Worm (Caenorhabditis elegans) whole organism, L4 larva: ENCODE measurements around the gene lmd-5.

Experiments
- F26F4.8 ChIP-seq: fragments of 200-800 bp; sonication (Bioruptor generic); conservative IDR thresholded peaks from 2 replicates; pipeline ENCODE4 v1.3.6; 2022; ENCODE audit warnings: missing genetic modification characterization, missing compliant biosample characterization
- R02D3.7 ChIP-seq: fragments of 150-350 bp; sonication (generic microtip); optimal IDR thresholded peaks from 3 replicates; lab custom pipeline; 2014; ENCODE audit warnings: missing biosample characterization, missing genetic modification characterization
- T26A8.4 ChIP-seq: fragments of 200-800 bp; sonication (Bioruptor generic); IDR thresholded peaks from 2 replicates; pipeline ENCODE4 v1.3.6; 2022; ENCODE audit warnings: missing genetic modification characterization, missing compliant biosample characterization
- Y105C5A.15 ChIP-seq: fragments of 200-800 bp; sonication (Bioruptor generic); IDR thresholded peaks from 2 replicates; pipeline ENCODE4 v1.3.6; 2022; ENCODE audit warnings: missing genetic modification characterization, missing compliant biosample characterization
- ZK337.2 ChIP-seq: fragments of 200-800 bp; sonication (Bioruptor generic); IDR thresholded peaks from 2 replicates; pipeline ENCODE4 v1.3.6; 2022; ENCODE audit warnings: missing genetic modification reagents, missing genetic modification characterization, missing compliant biosample characterization
- ceh-20 ChIP-seq: fragments of 200-800 bp; sonication (Bioruptor generic); IDR thresholded peaks from 2 replicates; pipeline ENCODE4 v1.3.6; 2022; ENCODE audit warnings: missing genetic modification reagents, missing genetic modification characterization, missing compliant biosample characterization
- ceh-28 ChIP-seq: fragments of 150-350 bp; optimal IDR thresholded peaks from 2 replicates; lab custom pipeline; 2014; ENCODE audit warnings: missing biosample characterization, missing genetic modification reagents, missing genetic modification characterization
- daf-16 ChIP-seq, 3 experiments: sonication (generic microtip); optimal IDR thresholded peaks; 2 replicates each; lab custom pipeline; 2016 to 2017; ENCODE audit warnings: missing genetic modification characterization in 3 of 3, missing genetic modification reagents in 3 of 3, mild to moderate bottlenecking in 2 of 3, missing compliant biosample characterization in 2 of 3, missing biosample characterization in 1 of 3, moderate library complexity in 1 of 3
- daf-8 ChIP-seq: fragments of 200-800 bp; sonication (Bioruptor generic); IDR thresholded peaks from 2 replicates; pipeline ENCODE4 v1.3.6; 2022; ENCODE audit warnings: missing genetic modification characterization, missing compliant biosample characterization
- dmd-6 ChIP-seq: fragments of 200-800 bp; sonication (Bioruptor generic); IDR thresholded peaks from 2 replicates; pipeline ENCODE4 v1.3.6; 2022; ENCODE audit warnings: missing genetic modification reagents, missing genetic modification characterization, missing compliant biosample characterization
- duxl-1 ChIP-seq: sonication (generic microtip); optimal IDR thresholded peaks from 2 replicates; lab custom pipeline; 2016; ENCODE audit warnings: mild to moderate bottlenecking, missing genetic modification characterization, moderate library complexity, missing compliant biosample characterization; ENCODE audit not compliant: poor library complexity
- dve-1 ChIP-seq: sonication (generic microtip); optimal IDR thresholded peaks from 2 replicates; lab custom pipeline; 2017; ENCODE audit warnings: antibody characterized with exemption, mild to moderate bottlenecking, missing genetic modification characterization, missing compliant biosample characterization; ENCODE audit not compliant: insufficient read depth
- egl-27 ChIP-seq: sonication (generic microtip); optimal IDR thresholded peaks from 3 replicates; lab custom pipeline; 2017; ENCODE audit warnings: missing biosample characterization, missing genetic modification reagents, missing genetic modification characterization
- egl-43 ChIP-seq: fragments of 200-800 bp; sonication (Bioruptor generic); IDR thresholded peaks from 2 replicates; pipeline ENCODE4 v1.3.6; 2022; ENCODE audit warnings: missing genetic modification reagents, missing genetic modification characterization, missing compliant biosample characterization
- fos-1 ChIP-seq: fragments of 150-350 bp; optimal IDR thresholded peaks from 2 replicates; lab custom pipeline; 2014; ENCODE audit warnings: missing biosample characterization, missing genetic modification characterization
- gei-8 ChIP-seq: fragments of 200-800 bp; sonication (Bioruptor generic); optimal IDR thresholded peaks from 2 replicates; lab custom pipeline; 2018; ENCODE audit warnings: mild to moderate bottlenecking, missing genetic modification characterization, missing compliant biosample characterization
- lin-1 ChIP-seq: fragments of 200-800 bp; sonication (Bioruptor generic); IDR thresholded peaks from 2 replicates; pipeline ENCODE4 v1.3.6; 2022; ENCODE audit warnings: missing genetic modification reagents, missing genetic modification characterization, missing compliant biosample characterization
- lin-29 ChIP-seq: fragments of 200-800 bp; sonication (Bioruptor generic); IDR thresholded peaks from 2 replicates; pipeline ENCODE4 v1.3.6; 2022; ENCODE audit warnings: missing genetic modification reagents, missing genetic modification characterization, missing compliant biosample characterization
- lin-38 ChIP-seq: fragments of 200-800 bp; sonication (Bioruptor generic); IDR thresholded peaks from 2 replicates; pipeline ENCODE4 v1.3.6; 2022; ENCODE audit warnings: missing genetic modification reagents, missing genetic modification characterization, missing compliant biosample characterization
- lin-39 ChIP-seq: fragments of 150-350 bp; optimal IDR thresholded peaks from 2 replicates; lab custom pipeline; 2014; ENCODE audit warnings: missing biosample characterization, missing genetic modification reagents, missing genetic modification characterization
- mdl-1 ChIP-seq, 2 experiments: fragments of 150-350 bp in 1 of 2; sonication (generic microtip) in 1 of 2; optimal IDR thresholded peaks; 2 replicates each; lab custom pipeline; 2014 to 2017; ENCODE audit warnings: missing biosample characterization in 2 of 2, missing genetic modification characterization in 2 of 2
- nhr-10 ChIP-seq: fragments of 150-350 bp; optimal IDR thresholded peaks from 2 replicates; lab custom pipeline; 2014; ENCODE audit warnings: missing biosample characterization, missing genetic modification characterization
- nhr-11 ChIP-seq: fragments of 150-350 bp; optimal IDR thresholded peaks from 2 replicates; lab custom pipeline; 2014; ENCODE audit warnings: missing biosample characterization, missing genetic modification characterization
- nhr-111 ChIP-seq: fragments of 200-800 bp; sonication (Bioruptor generic); optimal IDR thresholded peaks from 2 replicates; lab custom pipeline; 2018; ENCODE audit warnings: mild to moderate bottlenecking, missing genetic modification characterization, missing compliant biosample characterization
- nhr-237 ChIP-seq: sonication (generic microtip); optimal IDR thresholded peaks from 2 replicates; lab custom pipeline; 2017; ENCODE audit warnings: missing biosample characterization, missing genetic modification characterization
- nhr-25 ChIP-seq: sonication (generic microtip); optimal IDR thresholded peaks from 2 replicates; lab custom pipeline; 2017; ENCODE audit warnings: missing genetic modification characterization, mild to moderate bottlenecking, missing compliant biosample characterization, antibody characterized with exemption, moderate library complexity, borderline replicate concordance; ENCODE audit not compliant: insufficient read depth
- nhr-28 ChIP-seq: fragments of 150-350 bp; optimal IDR thresholded peaks from 2 replicates; lab custom pipeline; 2014; ENCODE audit warnings: missing biosample characterization, missing genetic modification characterization
- nhr-42 ChIP-seq: fragments of 200-800 bp; sonication (Bioruptor generic); IDR thresholded peaks from 2 replicates; pipeline ENCODE4 v1.3.6; 2022; ENCODE audit warnings: missing genetic modification characterization, missing compliant biosample characterization
- pha-4 ChIP-seq, 2 experiments: fragments of 150-350 bp in 1 of 2; fragments of 200-800 bp in 1 of 2; sonication (Bioruptor generic) in 1 of 2; IDR thresholded peaks in 1 of 2; optimal IDR thresholded peaks in 1 of 2; 2 replicates each; pipeline versions ENCODE4 v1.3.6 to Lab custom; 2014 to 2022; ENCODE audit warnings: missing genetic modification characterization in 2 of 2, missing genetic modification reagents in 2 of 2, missing biosample characterization in 1 of 2, missing compliant biosample characterization in 1 of 2
- php-3 ChIP-seq: fragments of 200-800 bp; sonication (Bioruptor generic); IDR thresholded peaks from 2 replicates; pipeline ENCODE4 v1.3.6; 2022; ENCODE audit warnings: missing genetic modification reagents, missing genetic modification characterization, missing compliant biosample characterization
- rbr-2 ChIP-seq: sonication (generic microtip); optimal IDR thresholded peaks from 2 replicates; lab custom pipeline; 2016; ENCODE audit warnings: missing genotype, missing genetic modification characterization, missing compliant biosample characterization
- saeg-2 ChIP-seq: fragments of 200-800 bp; sonication (Bioruptor generic); IDR thresholded peaks from 2 replicates; pipeline ENCODE4 v1.3.6; 2022; ENCODE audit warnings: missing genetic modification reagents, missing genetic modification characterization, missing compliant biosample characterization
- unc-62 ChIP-seq, 3 experiments: fragments of 150-350 bp in 1 of 3; sonication (generic microtip); optimal IDR thresholded peaks in 2 of 3; peaks in 1 of 3; 1 replicate in 1 of 3; 2 replicates in 2 of 3; lab custom pipeline; 2014 to 2017; ENCODE audit warnings: missing biosample characterization in 3 of 3, missing genetic modification characterization in 3 of 3, missing genetic modification reagents in 3 of 3, missing genotype in 1 of 3
- zfp-3 ChIP-seq: fragments of 200-800 bp; sonication (Bioruptor generic); conservative IDR thresholded peaks from 2 replicates; pipeline ENCODE4 v1.3.6; 2022; ENCODE audit warnings: missing genetic modification reagents, missing genetic modification characterization, missing compliant biosample characterization
- zip-2 ChIP-seq: fragments of 150-350 bp; optimal IDR thresholded peaks from 2 replicates; lab custom pipeline; 2014; ENCODE audit warnings: missing biosample characterization, missing genetic modification characterization
- ztf-11 ChIP-seq: fragments of 150-350 bp; optimal IDR thresholded peaks from 2 replicates; lab custom pipeline; 2014; ENCODE audit warnings: missing biosample characterization, missing genetic modification characterization
- ztf-7 ChIP-seq: fragments of 150-350 bp; optimal IDR thresholded peaks from 2 replicates; lab custom pipeline; 2014; ENCODE audit warnings: missing biosample characterization, missing genetic modification characterization

The lmd-5 gene

ce11 chrV:7096129-7096730 lies 27.2 kb upstream of the lmd-5 start:
- TF ChIP-seq nhr-10 (tag; lab: Kevin White, UChicago) (no peak), pha-4 (GFP tag; IDR thresholded peaks at IDR 0.05; lab: Robert Waterston, UW) (no peak), pha-4 (tag; optimal IDR thresholded peaks at IDR 0.05; lab: Kevin White, UChicago) (peak; percentile 3), egl-27 (tag; lab: Kevin White, UChicago) (no peak), fos-1 (tag; lab: Kevin White, UChicago) (no peak), Y105C5A.15 (GFP tag; lab: Robert Waterston, UW) (no peak), nhr-28 (peak; percentile 64), ztf-7 (no peak), ztf-11 (tag; lab: Kevin White, UChicago) (no peak), nhr-237 (tag; lab: Kevin White, UChicago) (no peak), lin-29 (GFP tag; lab: Robert Waterston, UW) (no peak), daf-8 (GFP tag; lab: Robert Waterston, UW) (no peak), ZK337.2 (no peak), daf-16 (GFP tag; optimal IDR thresholded peaks at IDR 0.05; lab: Kevin White, UChicago) (no peak), daf-16 (tag; optimal IDR thresholded peaks at IDR 0.05; lab: Kevin White, UChicago) (peak; percentile 88), dve-1 (tag; lab: Kevin White, UChicago) (peak; percentile 24), nhr-111 (GFP tag; lab: Kevin White, UChicago) (no peak), saeg-2 (GFP tag; lab: Robert Waterston, UW) (no peak), egl-43 (GFP tag; lab: Robert Waterston, UW) (no peak), dmd-6 (no peak), gei-8 (GFP tag; lab: Kevin White, UChicago) (no peak), mdl-1 (tag; optimal IDR thresholded peaks at IDR 0.05; lab: Kevin White, UChicago) (no peak), nhr-11 (tag; lab: Kevin White, UChicago) (no peak), nhr-42 (GFP tag; lab: Robert Waterston, UW) (no peak), lin-1 (GFP tag; lab: Robert Waterston, UW) (no peak), ceh-20 (no peak), php-3 (GFP tag; lab: Robert Waterston, UW) (0 out of 2 replicates have a peak, but pooled peaks have one; percentile 21)

- TF ChIP-seq unc-62 (GFP tag; optimal IDR thresholded peaks at IDR 0.05 in 1 of 2; lab: Kevin White, UChicago) (peak in 1 of 2 experiments; percentile 39), unc-62 (tag; optimal IDR thresholded peaks at IDR 0.05; lab: Kevin White, UChicago) (no peak), nhr-28 (peak; percentile 92), ceh-20 (no peak)
Observed at ce11 chrV:7096811-7097210, 26.6 kb upstream of the lmd-5 start.

DNA sequence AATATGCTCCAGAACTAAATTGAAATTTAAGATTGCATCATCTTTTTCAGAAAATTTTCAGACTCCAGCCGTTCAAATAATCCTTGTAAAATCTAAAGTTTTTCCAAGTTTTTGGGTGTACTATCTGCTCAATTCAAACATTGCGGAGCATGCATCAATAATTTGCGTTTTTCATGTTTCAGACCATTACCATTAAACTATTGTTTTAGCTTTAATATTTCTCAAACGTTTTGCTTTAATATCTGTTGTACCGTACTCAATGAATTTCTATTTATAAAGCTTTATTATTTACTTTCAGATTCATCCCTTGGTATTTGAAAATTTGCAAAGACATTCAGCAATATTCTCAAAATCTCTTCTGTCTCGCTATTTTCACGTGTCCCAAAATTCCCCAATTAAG lies 20.2 kb upstream of the lmd-5 start, which contains the start of gene odr-2:
Gene odr-2, plus strand, starts transcription at position 301 of the 400 bp plus-strand sequence.
- TF ChIP-seq ZK337.2: no peak
- no peak for TF ChIP-seq zfp-3 (GFP tag; lab: Robert Waterston, UW)
- no peak for TF ChIP-seq T26A8.4 (GFP tag; lab: Robert Waterston, UW)
- TF ChIP-seq F26F4.8 (GFP tag; lab: Robert Waterston, UW): no peak
- TF ChIP-seq ceh-28: no peak
- TF ChIP-seq lin-39: no peak
- no peak for TF ChIP-seq gei-8 (GFP tag; lab: Kevin White, UChicago)
- no peak for TF ChIP-seq saeg-2 (GFP tag; lab: Robert Waterston, UW)
- TF ChIP-seq rbr-2 (tag; lab: Kevin White, UChicago): no peak
- TF ChIP-seq lin-38 (GFP tag; lab: Robert Waterston, UW): no peak
- TF ChIP-seq zip-2 (tag; lab: Kevin White, UChicago): no peak
- no peak for TF ChIP-seq unc-62 (GFP tag; optimal IDR thresholded peaks at IDR 0.05 in 1 of 2; lab: Kevin White, UChicago)
- no peak for TF ChIP-seq unc-62 (tag; optimal IDR thresholded peaks at IDR 0.05; lab: Kevin White, UChicago)
- TF ChIP-seq duxl-1: no peak
- TF ChIP-seq nhr-25 (tag; lab: Kevin White, UChicago): no peak
- TF ChIP-seq R02D3.7: no peak
- TF ChIP-seq daf-8 (GFP tag; lab: Robert Waterston, UW): no peak
